Worm (Caenorhabditis elegans) whole organism, L1 larva: Measurements from ENCODE around the gene clh-2.

Source experiments
- C04F5.9 ChIP-seq: sonication (generic microtip); optimal IDR thresholded peaks from 2 replicates; lab custom pipeline; 2016; ENCODE audit warnings: missing genetic modification characterization, missing compliant biosample characterization
- F16B12.6 ChIP-seq: fragments of 150-350 bp; optimal IDR thresholded peaks from 2 replicates; lab custom pipeline; 2014; ENCODE audit warnings: missing biosample characterization, missing genetic modification characterization
- Y116A8C.19 ChIP-seq: sonication (generic microtip); optimal IDR thresholded peaks from 2 replicates; lab custom pipeline; 2016; ENCODE audit warnings: missing compliant biosample characterization, missing genetic modification characterization, borderline replicate concordance
- alr-1 ChIP-seq: fragments of 200-800 bp; sonication (Bioruptor generic); optimal IDR thresholded peaks from 2 replicates; lab custom pipeline; 2018; ENCODE audit warnings: borderline replicate concordance, mild to moderate bottlenecking, missing genetic modification characterization, missing compliant biosample characterization
- aly-2 ChIP-seq: fragments of 150-350 bp; optimal IDR thresholded peaks from 2 replicates; lab custom pipeline; 2014; ENCODE audit warnings: missing biosample characterization, missing genetic modification characterization
- ceh-88 ChIP-seq: fragments of 200-800 bp; sonication (Bioruptor generic); IDR thresholded peaks from 2 replicates; pipeline ENCODE4 v1.3.6; 2022; ENCODE audit warnings: missing genetic modification characterization, missing compliant biosample characterization
- ces-1 ChIP-seq: fragments of 150-350 bp; optimal IDR thresholded peaks from 2 replicates; lab custom pipeline; 2014; ENCODE audit warnings: missing biosample characterization, missing genetic modification reagents, missing genetic modification characterization
- egl-27 ChIP-seq, 2 experiments: fragments of 150-350 bp in 1 of 2; sonication (generic microtip); optimal IDR thresholded peaks; 3 replicates each; lab custom pipeline; 2017 to 2018; ENCODE audit warnings: missing biosample characterization in 2 of 2, missing genetic modification characterization in 2 of 2, missing genetic modification reagents in 2 of 2
- ets-5 ChIP-seq: fragments of 200-800 bp; sonication (Bioruptor generic); IDR thresholded peaks from 2 replicates; pipeline ENCODE4 v1.3.6; 2022; ENCODE audit warnings: missing genetic modification characterization, missing compliant biosample characterization
- fkh-4 ChIP-seq: sonication (generic microtip); optimal IDR thresholded peaks from 2 replicates; lab custom pipeline; 2016; ENCODE audit warnings: missing compliant biosample characterization, missing genetic modification characterization, borderline replicate concordance
- grh-1 ChIP-seq: fragments of 200-800 bp; sonication (Bioruptor generic); IDR thresholded peaks from 2 replicates; pipeline ENCODE4 v1.3.6; 2022; ENCODE audit warnings: missing genetic modification reagents, missing genetic modification characterization, missing compliant biosample characterization
- hlh-17 ChIP-seq: fragments of 200-800 bp; sonication (Bioruptor generic); optimal IDR thresholded peaks from 2 replicates; lab custom pipeline; 2018; ENCODE audit warnings: missing genetic modification characterization, mild to moderate bottlenecking, missing compliant biosample characterization, moderate library complexity, borderline replicate concordance
- hpl-2 ChIP-seq: fragments of 150-350 bp; optimal IDR thresholded peaks from 2 replicates; lab custom pipeline; 2014; ENCODE audit warnings: missing biosample characterization, missing genetic modification reagents, missing genetic modification characterization
- irx-1 ChIP-seq: sonication (generic microtip); optimal IDR thresholded peaks from 2 replicates; lab custom pipeline; 2016; ENCODE audit warnings: missing genetic modification characterization, missing compliant biosample characterization
- jun-1 ChIP-seq: fragments of 150-350 bp; optimal IDR thresholded peaks from 2 replicates; lab custom pipeline; 2014; ENCODE audit warnings: missing biosample characterization, missing genetic modification reagents, missing genetic modification characterization
- lin-14 ChIP-seq: fragments of 200-800 bp; sonication (Bioruptor generic); optimal IDR thresholded peaks from 2 replicates; lab custom pipeline; 2018; ENCODE audit warnings: mild to moderate bottlenecking, missing genetic modification characterization, moderate library complexity, missing compliant biosample characterization
- lin-15B ChIP-seq: fragments of 150-350 bp; sonication (generic microtip); optimal IDR thresholded peaks from 3 replicates; lab custom pipeline; 2014; ENCODE audit warnings: missing biosample characterization, missing genetic modification characterization
- lin-35 ChIP-seq, 2 experiments: fragments of 150-350 bp; optimal IDR thresholded peaks; 2 replicates each; lab custom pipeline; 2014; ENCODE audit warnings: missing biosample characterization in 2 of 2, missing genetic modification characterization in 2 of 2, missing genetic modification reagents in 2 of 2
- lin-39 ChIP-seq: fragments of 150-350 bp; optimal IDR thresholded peaks from 2 replicates; lab custom pipeline; 2014; ENCODE audit warnings: missing biosample characterization, missing genetic modification reagents, missing genetic modification characterization
- mab-9 ChIP-seq: fragments of 200-800 bp; sonication (Bioruptor generic); IDR thresholded peaks from 2 replicates; pipeline ENCODE4 v1.3.6; 2022; ENCODE audit warnings: missing genetic modification reagents, missing genetic modification characterization, missing compliant biosample characterization
- mep-1 ChIP-seq: fragments of 150-350 bp; optimal IDR thresholded peaks from 2 replicates; lab custom pipeline; 2014; ENCODE audit warnings: missing biosample characterization, missing genetic modification characterization
- nhr-12 ChIP-seq: sonication (generic microtip); optimal IDR thresholded peaks from 2 replicates; lab custom pipeline; 2017; ENCODE audit warnings: missing biosample characterization, missing genetic modification characterization
- nhr-19 ChIP-seq: fragments of 200-800 bp; sonication (Bioruptor generic); conservative IDR thresholded peaks from 2 replicates; pipeline ENCODE4 v1.3.6; 2022; ENCODE audit warnings: missing genetic modification characterization, missing compliant biosample characterization
- nhr-20 ChIP-seq: sonication (generic microtip); optimal IDR thresholded peaks from 2 replicates; lab custom pipeline; 2016; ENCODE audit warnings: mild to moderate bottlenecking, missing genetic modification characterization, missing compliant biosample characterization
- nhr-237 ChIP-seq: fragments of 150-350 bp; optimal IDR thresholded peaks from 2 replicates; lab custom pipeline; 2014; ENCODE audit warnings: missing biosample characterization, missing genetic modification characterization
- nhr-47 ChIP-seq: sonication (generic microtip); optimal IDR thresholded peaks from 2 replicates; lab custom pipeline; 2016; ENCODE audit warnings: mild to moderate bottlenecking, missing genetic modification characterization, moderate library complexity, missing compliant biosample characterization
- nhr-76 ChIP-seq: sonication (generic microtip); optimal IDR thresholded peaks from 2 replicates; lab custom pipeline; 2017; ENCODE audit warnings: missing biosample characterization, missing genetic modification characterization
- nhr-85 ChIP-seq: sonication (generic microtip); peaks from one replicate; lab custom pipeline; 2016; ENCODE audit warnings: missing genetic modification characterization, inconsistent platforms, missing compliant biosample characterization
- nhr-90 ChIP-seq: sonication (generic microtip); optimal IDR thresholded peaks from 2 replicates; lab custom pipeline; 2016; ENCODE audit warnings: mild to moderate bottlenecking, missing genetic modification characterization, missing compliant biosample characterization; ENCODE audit not compliant: poor library complexity
- rnt-1 ChIP-seq: sonication (generic microtip); optimal IDR thresholded peaks from 2 replicates; lab custom pipeline; 2016; ENCODE audit warnings: mild to moderate bottlenecking, missing genetic modification characterization, moderate library complexity, missing compliant biosample characterization
- skn-1 ChIP-seq: fragments of 150-350 bp; optimal IDR thresholded peaks from 2 replicates; lab custom pipeline; 2014; ENCODE audit warnings: missing biosample characterization, missing genetic modification characterization
- snu-23 ChIP-seq: sonication (generic microtip); optimal IDR thresholded peaks from 2 replicates; lab custom pipeline; 2016; ENCODE audit warnings: missing genetic modification characterization, missing compliant biosample characterization
- sox-4 ChIP-seq: sonication (generic microtip); optimal IDR thresholded peaks from 2 replicates; lab custom pipeline; 2016; ENCODE audit warnings: missing genetic modification characterization, missing compliant biosample characterization
- sup-37 ChIP-seq: fragments of 200-800 bp; sonication (Bioruptor generic); optimal IDR thresholded peaks from 2 replicates; lab custom pipeline; 2018; ENCODE audit warnings: mild to moderate bottlenecking, missing genetic modification characterization, missing compliant biosample characterization
- swsn-7 ChIP-seq: sonication (generic microtip); optimal IDR thresholded peaks from 2 replicates; lab custom pipeline; 2016; ENCODE audit warnings: missing genetic modification characterization, missing compliant biosample characterization
- unc-130 ChIP-seq: fragments of 150-350 bp; optimal IDR thresholded peaks from 2 replicates; lab custom pipeline; 2017; ENCODE audit warnings: missing biosample characterization, missing genetic modification characterization, inconsistent platforms
- unc-62 ChIP-seq: fragments of 150-350 bp; optimal IDR thresholded peaks from 2 replicates; lab custom pipeline; 2014; ENCODE audit warnings: missing biosample characterization, missing genetic modification reagents, missing genetic modification characterization
- unc-86 ChIP-seq: sonication (generic microtip); optimal IDR thresholded peaks from 2 replicates; lab custom pipeline; 2016; ENCODE audit warnings: missing genetic modification characterization, missing compliant biosample characterization
- vab-15 ChIP-seq: sonication (generic microtip); optimal IDR thresholded peaks from 2 replicates; lab custom pipeline; 2017; ENCODE audit warnings: missing genotype, mild to moderate bottlenecking, missing genetic modification characterization, missing compliant biosample characterization
- zag-1 ChIP-seq: fragments of 150-350 bp; optimal IDR thresholded peaks from 2 replicates; lab custom pipeline; 2014; ENCODE audit warnings: missing biosample characterization, missing genetic modification characterization
- zip-4 ChIP-seq: fragments of 200-800 bp; sonication (Bioruptor generic); optimal IDR thresholded peaks from 2 replicates; lab custom pipeline; 2018; ENCODE audit warnings: mild to moderate bottlenecking, missing genetic modification characterization, moderate library complexity, missing compliant biosample characterization
- ztf-11 ChIP-seq, 2 experiments: sonication (generic microtip); optimal IDR thresholded peaks; 2 replicates each; lab custom pipeline; 2016 to 2017; ENCODE audit warnings: missing genetic modification characterization in 2 of 2, missing biosample characterization in 1 of 2, missing compliant biosample characterization in 1 of 2
- ztf-4 ChIP-seq: fragments of 150-350 bp; optimal IDR thresholded peaks from 2 replicates; lab custom pipeline; 2014; ENCODE audit warnings: missing biosample characterization, missing genetic modification characterization

The clh-2 gene

DNA sequence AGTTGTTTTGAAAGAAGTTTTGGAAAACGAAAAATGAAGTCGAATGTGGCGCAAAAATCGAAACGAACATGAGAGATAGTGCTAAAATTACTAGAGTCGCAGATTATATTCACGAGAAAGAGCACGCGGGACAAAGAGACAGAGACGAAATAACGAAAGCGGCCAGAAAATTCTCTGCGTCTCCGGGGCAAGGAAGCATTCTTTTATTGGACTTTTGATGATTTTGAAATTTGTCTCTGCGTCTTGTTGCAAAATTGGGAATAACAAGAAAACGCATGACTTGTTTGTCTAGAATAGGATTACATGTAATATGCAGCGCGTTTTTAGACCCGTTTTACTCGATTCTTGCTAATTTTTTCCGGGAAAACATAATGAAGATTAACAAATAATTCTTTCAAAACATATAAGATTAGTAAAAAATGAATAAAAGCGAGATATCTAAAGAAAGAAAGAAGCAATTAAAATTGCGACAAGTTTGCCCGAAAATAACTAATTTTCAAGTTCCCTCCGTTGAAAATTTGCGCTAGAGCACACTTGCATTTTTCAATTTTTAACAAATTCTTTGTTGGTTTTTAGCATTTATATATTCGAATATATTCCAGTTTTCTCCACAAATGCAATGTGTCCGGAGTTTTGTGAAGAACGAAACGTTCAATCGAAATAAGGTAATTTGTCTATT, 3.7 kb upstream of the clh-2 start, which contains the start of the genes B0491.6 and pigm-1 (continued):
- TF ChIP-seq Y116A8C.19 (tag; lab: Kevin White, UChicago) (no peak), aly-2 (tag; lab: Kevin White, UChicago) (no peak), unc-86 (tag; lab: Kevin White, UChicago) (peak; percentile 70), sox-4 (tag; lab: Kevin White, UChicago) (peak; percentile 75), mep-1 (tag; lab: Kevin White, UChicago) (peak; percentile 37), snu-23 (GFP tag; lab: Kevin White, UChicago) (peak; percentile 80), egl-27 (tag; optimal IDR thresholded peaks at IDR 0.05; lab: Kevin White, UChicago) (no peak), nhr-76 (tag; lab: Kevin White, UChicago) (no peak), unc-62 (no peak), nhr-19 (peak; percentile 34), nhr-85 (tag; lab: Kevin White, UChicago) (peak; percentile 85), mab-9 (GFP tag; lab: Robert Waterston, UW) (no peak), zag-1 (tag; lab: Kevin White, UChicago) (no peak), nhr-20 (peak; percentile 68), rnt-1 (tag; lab: Kevin White, UChicago) (peak; percentile 29), jun-1 (peak; percentile 14), vab-15 (tag; lab: Kevin White, UChicago) (no peak), lin-14 (GFP tag; lab: Kevin White, UChicago) (peak; percentile 96), ces-1 (GFP tag; lab: Kevin White, UChicago) (no peak), F16B12.6 (tag; lab: Kevin White, UChicago) (peak; percentile 0), nhr-47 (peak; percentile 89), ztf-4 (tag; lab: Kevin White, UChicago) (peak; percentile 9), unc-130 (tag; lab: Kevin White, UChicago) (peak; percentile 63), ceh-88 (GFP tag; lab: Robert Waterston, UW) (no peak; the same call in 1 of the 2 replicates), fkh-4 (tag; lab: Kevin White, UChicago) (peak; percentile 54), alr-1 (tag; lab: Kevin White, UChicago) (no peak), zip-4 (GFP tag; lab: Kevin White, UChicago) (no peak), ztf-11 (tag; optimal IDR thresholded peaks at IDR 0.05; lab: Kevin White, UChicago) (no peak), skn-1 (tag; lab: Kevin White, UChicago) (peak; percentile 79), nhr-12 (tag; lab: Kevin White, UChicago) (no peak), nhr-90 (peak; percentile 52), lin-35 (GFP tag; optimal IDR thresholded peaks at IDR 0.05; lab: Kevin White, UChicago) (peak; percentile 87 to 96), grh-1 (no peak), hpl-2 (GFP tag; lab: Kevin White, UChicago) (no peak), ets-5 (GFP tag; lab: Robert Waterston, UW) (no peak), nhr-237 (tag; lab: Kevin White, UChicago) (no peak), lin-15B (tag; lab: Kevin White, UChicago) (peak; percentile 12)
- TF ChIP-seq, all 84 proteins: peak for 47

DNA sequence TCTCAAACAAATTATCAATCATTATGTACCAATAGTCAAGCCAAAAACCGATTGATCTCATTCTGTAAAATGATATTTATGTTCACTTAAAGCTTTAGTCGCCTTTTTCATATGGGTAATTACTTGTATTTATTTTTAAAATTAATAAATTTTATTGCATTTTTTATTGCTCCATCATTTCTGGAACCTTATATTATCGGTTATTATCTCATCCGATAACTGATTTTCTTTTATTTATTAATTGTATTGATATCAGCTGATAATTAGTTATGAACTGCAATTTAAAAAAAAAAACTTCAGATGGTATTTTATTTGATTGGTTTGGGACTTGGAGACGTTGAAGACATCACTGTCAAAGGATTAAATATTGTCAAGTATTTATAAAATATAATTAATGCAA, 1.8 kb upstream of the clh-2 start, which contains the start of gene dph-5:
Gene dph-5, plus strand, starts transcription at position 301 of the 400 bp plus-strand sequence.
- TF ChIP-seq lin-39 (tag; lab: Kevin White, UChicago) (no peak), swsn-7 (tag; lab: Kevin White, UChicago) (no peak), irx-1 (tag; lab: Kevin White, UChicago) (no peak), C04F5.9 (tag; lab: Kevin White, UChicago) (no peak), nhr-20 (no peak), hlh-17 (no peak), sup-37 (GFP tag; lab: Kevin White, UChicago) (no peak)
